Worm (Caenorhabditis elegans): ENCODE measurements around the gene ncx-7.

ncx-7 gene

ce11 chrIII:9701798-9702197 lies 18.3 kb downstream of the ncx-7 start:
- TF ChIP-seq lin-14 (GFP tag; optimal IDR thresholded peaks at IDR 0.05) = peak; percentile 62
- no peak for TF ChIP-seq irx-1 (tag; optimal IDR thresholded peaks at IDR 0.05)
- no peak for TF ChIP-seq C34B4.2 (tag; optimal IDR thresholded peaks at IDR 0.05)
- peak; percentile 0 for TF ChIP-seq nhr-47 (tag; optimal IDR thresholded peaks at IDR 0.05)
- no peak for TF ChIP-seq C16A3.4 (tag; optimal IDR thresholded peaks at IDR 0.05)
- peak in 1 of 3 experiments; percentile 23 for TF ChIP-seq ceh-82 (tag; optimal IDR thresholded peaks at IDR 0.05)

- peak in 1 of 2 experiments; percentile 36 for TF ChIP-seq lin-35 (GFP tag; optimal IDR thresholded peaks at IDR 0.05)
- no peak for TF ChIP-seq nhr-28 (tag; optimal IDR thresholded peaks at IDR 0.05)
- TF ChIP-seq fkh-8 (tag; optimal IDR thresholded peaks at IDR 0.05) = no peak
- peak; percentile 19 for TF ChIP-seq blmp-1 (tag; optimal IDR thresholded peaks at IDR 0.05)
- TF ChIP-seq elt-3 (tag; optimal IDR thresholded peaks at IDR 0.05) = peak in 1 of 6 experiments; percentile 13
- no peak for TF ChIP-seq rnt-1 (tag; optimal IDR thresholded peaks at IDR 0.05)
- no peak for TF ChIP-seq dsc-1 (tag; optimal IDR thresholded peaks at IDR 0.05)
- no peak for TF ChIP-seq mab-9 (GFP tag; IDR thresholded peaks at IDR 0.05)
- TF ChIP-seq efl-1 (optimal IDR thresholded peaks at IDR 0.05) = no peak
- TF ChIP-seq efl-1 (GFP tag; optimal IDR thresholded peaks at IDR 0.05 in 1 of 2) = peak in 1 of 2 experiments; percentile 14
- TF ChIP-seq nhr-85 (tag) = no peak
- TF ChIP-seq lin-14 (GFP tag; optimal IDR thresholded peaks at IDR 0.05) = peak; percentile 43
- no peak for TF ChIP-seq snu-23 (GFP tag; optimal IDR thresholded peaks at IDR 0.05)
Measured at ce11 chrIII:9700114-9700690, 19.9 kb downstream of the ncx-7 start.

- TF ChIP-seq blmp-1 (tag; optimal IDR thresholded peaks at IDR 0.05) = no peak
- TF ChIP-seq ceh-88 (GFP tag; IDR thresholded peaks at IDR 0.05) = no peak
- TF ChIP-seq unc-30 (tag; optimal IDR thresholded peaks at IDR 0.05) = no peak
- no peak for TF ChIP-seq Y116A8C.19 (tag; optimal IDR thresholded peaks at IDR 0.05; ENCODE audit: borderline replicate concordance)
Measured at ce11 chrIII:9699576-9699975, 20.5 kb downstream of the ncx-7 start, which contains the start of gene tlk-1. Gene tlk-1 (plus strand): TSS chrIII:9699876.

ce11 chrIII:9698635-9699396 lies 21.3 kb downstream of the ncx-7 start:
- peak; percentile 45 for TF ChIP-seq fkh-10 (GFP tag; optimal IDR thresholded peaks at IDR 0.05)
- TF ChIP-seq lin-35 (GFP tag; optimal IDR thresholded peaks at IDR 0.05) = peak in 1 of 2 experiments; percentile 29
- TF ChIP-seq snu-23 (GFP tag; optimal IDR thresholded peaks at IDR 0.05) = peak; percentile 1
- TF ChIP-seq skn-1 (tag; optimal IDR thresholded peaks at IDR 0.05) = peak; percentile 1
- no peak for TF ChIP-seq unc-62 (GFP tag; optimal IDR thresholded peaks at IDR 0.05)
- no peak for TF ChIP-seq mef-2 (tag; optimal IDR thresholded peaks at IDR 0.05)
- peak; percentile 71 for TF ChIP-seq nhr-85 (tag)
- no peak for TF ChIP-seq mab-9 (GFP tag; IDR thresholded peaks at IDR 0.05)
- no peak for TF ChIP-seq nhr-19 (GFP tag; conservative IDR thresholded peaks at IDR 0.05)
- peak in 1 of 6 experiments; percentile 43 for TF ChIP-seq elt-3 (tag; optimal IDR thresholded peaks at IDR 0.05)
- peak; percentile 36 for TF ChIP-seq nhr-71 (tag; optimal IDR thresholded peaks at IDR 0.05)
- no peak for TF ChIP-seq hpl-2 (GFP tag; optimal IDR thresholded peaks at IDR 0.05)
- TF ChIP-seq zag-1 (tag; optimal IDR thresholded peaks at IDR 0.05) = no peak
- no peak for TF ChIP-seq tbx-2 (tag; optimal IDR thresholded peaks at IDR 0.05)
- TF ChIP-seq lin-14 (GFP tag; optimal IDR thresholded peaks at IDR 0.05) = peak; percentile 91
- peak; percentile 36 for TF ChIP-seq blmp-1 (tag; optimal IDR thresholded peaks at IDR 0.05)
- TF ChIP-seq nhr-28 (tag; optimal IDR thresholded peaks at IDR 0.05) = no peak
- TF ChIP-seq mep-1 (tag; optimal IDR thresholded peaks at IDR 0.05) = peak; percentile 7
- TF ChIP-seq mdl-1 (tag; optimal IDR thresholded peaks at IDR 0.05) = peak in 1 of 2 experiments; percentile 19
- TF ChIP-seq F16B12.6 (tag; optimal IDR thresholded peaks at IDR 0.05) = no peak
- TF ChIP-seq efl-1 (optimal IDR thresholded peaks at IDR 0.05) = peak in 1 of 2 experiments; percentile 1
- peak in 1 of 2 experiments; percentile 73 for TF ChIP-seq efl-1 (GFP tag; optimal IDR thresholded peaks at IDR 0.05 in 1 of 2)
- no peak for TF ChIP-seq zip-4 (GFP tag; optimal IDR thresholded peaks at IDR 0.05)
- TF ChIP-seq pag-3 (tag; optimal IDR thresholded peaks at IDR 0.05; ENCODE audit: borderline replicate concordance, insufficient read depth) = peak; percentile 30
- no peak for TF ChIP-seq Y116A8C.19 (tag; optimal IDR thresholded peaks at IDR 0.05; ENCODE audit: borderline replicate concordance)
- peak; percentile 17 for TF ChIP-seq rnt-1 (tag; optimal IDR thresholded peaks at IDR 0.05)
- no peak for TF ChIP-seq alr-1 (tag; optimal IDR thresholded peaks at IDR 0.05; ENCODE audit: borderline replicate concordance)
